Fruit fly (Drosophila melanogaster) whole organism, embryonic: ENCODE data around the gene CG15742.

ENCODE experiments used
- CG14965 ChIP-seq: fragments of 200-800 bp; sonication (Bioruptor generic); optimal IDR thresholded peaks from 2 replicates; lab custom pipeline; 2016; ENCODE audit warnings: missing biosample characterization, missing genetic modification characterization, borderline replicate concordance
- CG16779 ChIP-seq: fragments of 200-800 bp; sonication (Bioruptor generic); IDR thresholded peaks from 2 replicates; pipeline ENCODE4 v1.3.6; 2022; ENCODE audit warnings: missing biosample characterization, missing genetic modification characterization
- CG1832 ChIP-seq: fragments of 200-800 bp; sonication (Bioruptor generic); optimal IDR thresholded peaks from 2 replicates; lab custom pipeline; 2017; ENCODE audit warnings: missing biosample characterization, mild to moderate bottlenecking, missing genetic modification characterization, inconsistent platforms
- CG6791 ChIP-seq: fragments of 200-800 bp; sonication (Bioruptor generic); IDR thresholded peaks from 3 replicates; pipeline ENCODE4 v1.3.6; 2022; ENCODE audit warnings: missing biosample characterization, missing genetic modification characterization; ENCODE audit not compliant: partially characterized antibody
- CG8089 ChIP-seq: fragments of 200-800 bp; sonication (Bioruptor generic); optimal IDR thresholded peaks from 3 replicates; lab custom pipeline; 2016; ENCODE audit warnings: missing biosample characterization, missing genetic modification characterization
- CG9817 ChIP-seq: fragments of 200-800 bp; sonication (Bioruptor generic); optimal IDR thresholded peaks from 2 replicates; lab custom pipeline; 2018; ENCODE audit warnings: missing biosample characterization, mild to moderate bottlenecking, missing genetic modification characterization, moderate library complexity
- Fer1 ChIP-seq: fragments of 200-800 bp; sonication (Bioruptor generic); optimal IDR thresholded peaks from 2 replicates; lab custom pipeline; 2017; ENCODE audit warnings: missing biosample characterization, mild to moderate bottlenecking, missing genetic modification characterization
- dati ChIP-seq: fragments of 200-800 bp; sonication (Bioruptor generic); IDR thresholded peaks from 2 replicates; pipeline ENCODE4 v1.3.6; 2022; ENCODE audit warnings: missing biosample characterization, missing genetic modification characterization
- prd ChIP-seq, 3 experiments: fragments of >200 bp in 2 of 3; fragments of 200-800 bp in 1 of 3; sonication (Bioruptor generic) in 1 of 3; optimal IDR thresholded peaks in 2 of 3; IDR thresholded peaks in 1 of 3; 2 replicates in 2 of 3; 3 replicates in 1 of 3; pipeline versions ENCODE4 v1.3.6 to Lab custom; 2017 to 2022; ENCODE audit warnings: missing biosample characterization in 1 of 3, missing genetic modification characterization in 1 of 3

dm6 chrX:13277580-13278467 is 19.5 kb upstream of the CG15742 start:
- no peak for TF ChIP-seq Fer1 (GFP tag; lab: Kevin White, UChicago)
- TF ChIP-seq CG6791 (GFP tag; lab: Robert Waterston, UW): 0 out of 3 replicates have a peak, but pooled peaks have one; percentile 30
- TF ChIP-seq CG9817: peak; percentile 0
- no peak for TF ChIP-seq CG1832 (GFP tag; lab: Kevin White, UChicago)
- no peak for TF ChIP-seq CG16779 (GFP tag; lab: Robert Waterston, UW)
- no peak for TF ChIP-seq prd (optimal IDR thresholded peaks at IDR 0.05; lab: Kevin White, UChicago)
- TF ChIP-seq prd (GFP tag; IDR thresholded peaks at IDR 0.05; lab: Robert Waterston, UW): peak; percentile 39; the same call in 1 of the 3 replicates
- TF ChIP-seq CG8089 (GFP tag; lab: Kevin White, UChicago): no peak
- no peak for TF ChIP-seq CG14965 (GFP tag; lab: Kevin White, UChicago)
- no peak for TF ChIP-seq dati (GFP tag; lab: Robert Waterston, UW)
